Worm (Caenorhabditis elegans) whole organism, L4 larva: Measurements from ENCODE around the gene eif-3.L.

Experiments used
- D1046.2 ChIP-seq: fragments of 200-800 bp; sonication (Bioruptor generic); IDR thresholded peaks from 2 replicates; pipeline ENCODE4 v1.3.6; 2022; ENCODE audit warnings: missing genetic modification characterization, missing compliant biosample characterization
- aly-2 ChIP-seq: sonication (generic microtip); optimal IDR thresholded peaks from 2 replicates; lab custom pipeline; 2018; ENCODE audit warnings: missing biosample characterization, missing genetic modification characterization
- fkh-10 ChIP-seq: fragments of 150-350 bp; optimal IDR thresholded peaks from 2 replicates; lab custom pipeline; 2014; ENCODE audit warnings: missing biosample characterization, missing genetic modification reagents, missing genetic modification characterization
- nhr-6 ChIP-seq: fragments of 150-350 bp; optimal IDR thresholded peaks from 2 replicates; lab custom pipeline; 2014; ENCODE audit warnings: missing biosample characterization, missing genetic modification characterization
- unc-62 ChIP-seq, 3 experiments: fragments of 150-350 bp in 1 of 3; sonication (generic microtip); optimal IDR thresholded peaks in 2 of 3; peaks in 1 of 3; 1 replicate in 1 of 3; 2 replicates in 2 of 3; lab custom pipeline; 2014 to 2017; ENCODE audit warnings: missing biosample characterization in 3 of 3, missing genetic modification characterization in 3 of 3, missing genetic modification reagents in 3 of 3, missing genotype in 1 of 3

DNA sequence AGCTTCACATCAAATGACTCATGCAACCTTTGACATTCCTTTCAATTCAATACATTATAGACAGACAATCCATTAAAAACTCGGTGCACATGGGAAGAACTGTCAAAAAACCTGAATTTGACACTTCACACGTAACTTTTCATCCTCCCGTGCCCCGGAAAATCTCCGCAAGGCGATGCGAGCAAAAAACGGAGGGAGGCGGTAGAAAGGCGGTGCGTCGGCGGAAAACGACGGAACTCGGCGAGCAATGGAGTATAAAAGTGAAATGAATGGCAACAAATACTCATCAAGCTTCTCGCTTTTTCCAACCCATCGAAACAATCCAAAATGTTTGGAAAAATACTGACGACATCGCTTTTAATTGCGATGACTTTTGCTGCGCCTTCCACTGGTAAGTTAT lies 44.2 kb downstream of the eif-3.L start, which contains the start of gene T25E4.1:
- TF ChIP-seq unc-62 (GFP tag; optimal IDR thresholded peaks at IDR 0.05 in 1 of 2; lab: Kevin White, UChicago) (no peak), unc-62 (tag; optimal IDR thresholded peaks at IDR 0.05; lab: Kevin White, UChicago) (no peak), aly-2 (no peak), D1046.2 (no peak), fkh-10 (GFP tag; lab: Kevin White, UChicago) (no peak), nhr-6 (no peak)
